Fruit fly (Drosophila melanogaster) whole organism, embryonic: ENCODE results near the gene Pif1A.

Experiments used
- Abd-B ChIP-seq: fragments of 200-800 bp; sonication (Bioruptor generic); optimal IDR thresholded peaks from 2 replicates; lab custom pipeline; 2018; ENCODE audit warnings: missing biosample characterization, mild to moderate bottlenecking, missing genetic modification characterization, moderate library complexity
- BEAF-32 ChIP-seq: fragments of 200-800 bp; sonication (Bioruptor generic); optimal IDR thresholded peaks from 3 replicates; lab custom pipeline; 2017; ENCODE audit warnings: missing biosample characterization, missing genetic modification characterization, mild to moderate bottlenecking, moderate library complexity, missing genetic modification reagents
- Blimp-1 ChIP-seq: fragments of 200-800 bp; sonication (Bioruptor generic); optimal IDR thresholded peaks from 3 replicates; lab custom pipeline; 2018; ENCODE audit warnings: missing biosample characterization, missing genetic modification characterization, mild to moderate bottlenecking, moderate library complexity, missing genetic modification reagents
- CG1024 ChIP-seq: fragments of 200-800 bp; sonication (Bioruptor generic); IDR thresholded peaks from 2 replicates; pipeline ENCODE4 v1.3.6; 2022; ENCODE audit warnings: missing biosample characterization, missing genetic modification characterization
- CG1233 ChIP-seq: fragments of 200-800 bp; sonication (Bioruptor generic); optimal IDR thresholded peaks from 4 replicates; lab custom pipeline; 2018; ENCODE audit warnings: missing biosample characterization, mild to moderate bottlenecking, missing genetic modification characterization
- CG12659 ChIP-seq: fragments of 200-800 bp; sonication (Bioruptor generic); optimal IDR thresholded peaks from 3 replicates; lab custom pipeline; 2017; ENCODE audit warnings: mild to moderate bottlenecking, missing biosample characterization, missing genetic modification reagents, missing genetic modification characterization
- CG12744 ChIP-seq: fragments of 200-800 bp; sonication (Bioruptor generic); optimal IDR thresholded peaks from 2 replicates; lab custom pipeline; 2016; ENCODE audit warnings: missing biosample characterization, missing genetic modification characterization
- CG17568 ChIP-seq: fragments of 200-800 bp; sonication (Bioruptor generic); optimal IDR thresholded peaks from 2 replicates; lab custom pipeline; 2018; ENCODE audit warnings: missing biosample characterization, mild to moderate bottlenecking, missing genetic modification characterization, moderate library complexity
- CG1792 ChIP-seq: fragments of 200-800 bp; sonication (Bioruptor generic); optimal IDR thresholded peaks from 2 replicates; lab custom pipeline; 2016; ENCODE audit warnings: missing biosample characterization, missing genetic modification characterization
- CG18262 ChIP-seq: fragments of 200-800 bp; optimal IDR thresholded peaks from 3 replicates; lab custom pipeline; 2019; ENCODE audit warnings: missing biosample characterization, mild to moderate bottlenecking, missing genetic modification characterization, moderate library complexity
- CG18476 ChIP-seq: fragments of 200-800 bp; sonication (Bioruptor generic); optimal IDR thresholded peaks from 2 replicates; lab custom pipeline; 2016; ENCODE audit warnings: missing biosample characterization, mild to moderate bottlenecking, missing genetic modification characterization
- CG18619 ChIP-seq: fragments of 200-800 bp; sonication (Bioruptor generic); optimal IDR thresholded peaks from 3 replicates; lab custom pipeline; 2017; ENCODE audit warnings: missing biosample characterization, mild to moderate bottlenecking, missing genetic modification characterization
- CG4282 ChIP-seq: fragments of 200-800 bp; sonication (Bioruptor generic); optimal IDR thresholded peaks from 2 replicates; lab custom pipeline; 2016; ENCODE audit warnings: missing biosample characterization, missing genetic modification characterization
- CG4820 ChIP-seq: fragments of 200-800 bp; sonication (Bioruptor generic); optimal IDR thresholded peaks from 3 replicates; lab custom pipeline; 2016; ENCODE audit warnings: missing biosample characterization, missing genetic modification characterization
- CG7271 ChIP-seq: fragments of 200-800 bp; sonication (Bioruptor generic); optimal IDR thresholded peaks from 2 replicates; lab custom pipeline; 2018; ENCODE audit warnings: missing biosample characterization, mild to moderate bottlenecking, missing genetic modification characterization, moderate library complexity
- CG7372 ChIP-seq: fragments of 200-800 bp; sonication (Bioruptor generic); IDR thresholded peaks from 2 replicates; pipeline ENCODE4 v1.3.6; 2022; ENCODE audit warnings: missing biosample characterization, missing genetic modification characterization
- CG7745 ChIP-seq: fragments of 200-800 bp; sonication (Bioruptor generic); optimal IDR thresholded peaks from 2 replicates; lab custom pipeline; 2018; ENCODE audit warnings: missing biosample characterization, mild to moderate bottlenecking, missing genetic modification characterization, moderate library complexity
- CG8478 ChIP-seq: fragments of >200 bp; optimal IDR thresholded peaks from 2 replicates; lab custom pipeline; 2018
- CG9609 ChIP-seq: fragments of 200-800 bp; sonication (Bioruptor generic); optimal IDR thresholded peaks from 3 replicates; lab custom pipeline; 2016; ENCODE audit warnings: missing biosample characterization, missing genetic modification characterization
- Ets97D ChIP-seq: fragments of 200-800 bp; sonication (Bioruptor generic); optimal IDR thresholded peaks from 3 replicates; lab custom pipeline; 2016; ENCODE audit warnings: missing biosample characterization, missing genetic modification characterization
- GATAe ChIP-seq: fragments of 200-800 bp; sonication (Bioruptor generic); conservative IDR thresholded peaks from 2 replicates; pipeline ENCODE4 v1.3.6; 2022; ENCODE audit warnings: missing biosample characterization, missing genetic modification characterization
- HLH3B ChIP-seq: fragments of 200-800 bp; sonication (Bioruptor generic); IDR thresholded peaks from 2 replicates; pipeline ENCODE4 v1.3.6; 2022; ENCODE audit warnings: missing biosample characterization, missing genetic modification characterization
- Hmr ChIP-seq: fragments of 200-800 bp; sonication (Bioruptor generic); optimal IDR thresholded peaks from 3 replicates; lab custom pipeline; 2017; ENCODE audit warnings: mild to moderate bottlenecking, missing biosample characterization, missing genetic modification reagents, missing genetic modification characterization
- Hr3 ChIP-seq: fragments of 200-800 bp; sonication (Bioruptor generic); optimal IDR thresholded peaks from 3 replicates; lab custom pipeline; 2016; ENCODE audit warnings: missing biosample characterization, missing genetic modification characterization
- Hr78 ChIP-seq, 2 experiments: fragments of 200-800 bp in 1 of 2; fragments of >200 bp in 1 of 2; sonication (Bioruptor generic) in 1 of 2; optimal IDR thresholded peaks; 2 replicates each; lab custom pipeline; 2017 to 2019; ENCODE audit warnings: missing biosample characterization in 2 of 2, missing genetic modification characterization in 2 of 2, mild to moderate bottlenecking in 1 of 2, moderate library complexity in 1 of 2
- Jarid2 ChIP-seq: fragments of 200-800 bp; sonication (Bioruptor generic); optimal IDR thresholded peaks from 3 replicates; lab custom pipeline; 2017; ENCODE audit warnings: mild to moderate bottlenecking, missing biosample characterization, missing genetic modification reagents, missing genetic modification characterization
- NfI ChIP-seq: fragments of 200-800 bp; sonication (Bioruptor generic); optimal IDR thresholded peaks from 3 replicates; lab custom pipeline; 2018; ENCODE audit warnings: missing biosample characterization, mild to moderate bottlenecking, missing genetic modification characterization, moderate library complexity
- Six4 ChIP-seq: fragments of 200-800 bp; sonication (Bioruptor generic); optimal IDR thresholded peaks from 2 replicates; lab custom pipeline; 2016; ENCODE audit warnings: missing biosample characterization, missing genetic modification characterization
- Sox102F ChIP-seq: fragments of 200-800 bp; sonication (Bioruptor generic); optimal IDR thresholded peaks from 2 replicates; lab custom pipeline; 2018; ENCODE audit warnings: missing biosample characterization, mild to moderate bottlenecking, missing genetic modification characterization, moderate library complexity
- al ChIP-seq: fragments of 200-800 bp; sonication (Bioruptor generic); IDR thresholded peaks from 2 replicates; pipeline ENCODE4 v1.3.6; 2022; ENCODE audit warnings: missing biosample characterization, missing genetic modification characterization
- amos ChIP-seq: fragments of 200-800 bp; sonication (Bioruptor generic); IDR thresholded peaks from 2 replicates; pipeline ENCODE4 v1.3.6; 2022; ENCODE audit warnings: missing biosample characterization, missing genetic modification characterization; ENCODE audit not compliant: partially characterized antibody
- bowl ChIP-seq: fragments of 200-800 bp; sonication (Bioruptor generic); IDR thresholded peaks from 2 replicates; pipeline ENCODE4 v1.3.6; 2022; ENCODE audit warnings: missing biosample characterization, missing genetic modification characterization
- btn ChIP-seq: fragments of 200-800 bp; sonication (Bioruptor generic); optimal IDR thresholded peaks from 2 replicates; lab custom pipeline; 2016; ENCODE audit warnings: missing biosample characterization, missing genetic modification characterization
- cas ChIP-seq: fragments of 200-800 bp; sonication (Bioruptor generic); IDR thresholded peaks from 2 replicates; pipeline ENCODE4 v1.3.6; 2022; ENCODE audit warnings: missing biosample characterization, missing genetic modification characterization
- croc ChIP-seq: fragments of 200-800 bp; sonication (Bioruptor generic); conservative IDR thresholded peaks from 3 replicates; pipeline ENCODE4 v1.3.6; 2022; ENCODE audit warnings: missing biosample characterization, missing genetic modification characterization
- dm ChIP-seq: fragments of 200-800 bp; sonication (Bioruptor generic); optimal IDR thresholded peaks from 3 replicates; lab custom pipeline; 2016; ENCODE audit warnings: missing biosample characterization, missing genetic modification characterization
- fd102C ChIP-seq: fragments of 200-800 bp; sonication (Bioruptor generic); optimal IDR thresholded peaks from 2 replicates; lab custom pipeline; 2018; ENCODE audit warnings: missing biosample characterization, mild to moderate bottlenecking, missing genetic modification characterization, moderate library complexity
- gcm2 ChIP-seq: fragments of 200-800 bp; sonication (Bioruptor generic); optimal IDR thresholded peaks from 2 replicates; lab custom pipeline; 2016; ENCODE audit warnings: missing biosample characterization, missing genetic modification characterization
- grn ChIP-seq: fragments of 200-800 bp; sonication (Bioruptor generic); optimal IDR thresholded peaks from 3 replicates; lab custom pipeline; 2017; ENCODE audit warnings: missing biosample characterization, missing genetic modification characterization
- gt ChIP-seq: fragments of 200-800 bp; sonication (Bioruptor generic); IDR thresholded peaks from 2 replicates; pipeline ENCODE4 v1.3.6; 2022; ENCODE audit warnings: missing biosample characterization, missing genetic modification characterization
- her ChIP-seq: fragments of 200-800 bp; sonication (Bioruptor generic); optimal IDR thresholded peaks from 2 replicates; lab custom pipeline; 2016; ENCODE audit warnings: missing biosample characterization, missing genetic modification characterization
- ind ChIP-seq: fragments of 200-800 bp; sonication (Bioruptor generic); optimal IDR thresholded peaks from 3 replicates; lab custom pipeline; 2016; ENCODE audit warnings: missing biosample characterization, missing genetic modification characterization
- kah ChIP-seq: fragments of 200-800 bp; sonication (Bioruptor generic); optimal IDR thresholded peaks from 2 replicates; lab custom pipeline; 2018; ENCODE audit warnings: missing biosample characterization, mild to moderate bottlenecking, missing genetic modification characterization
- luna ChIP-seq: fragments of 200-800 bp; sonication (Bioruptor generic); optimal IDR thresholded peaks from 2 replicates; lab custom pipeline; 2016; ENCODE audit warnings: missing biosample characterization, missing genetic modification characterization
- maf-S ChIP-seq: fragments of 200-800 bp; sonication (Bioruptor generic); optimal IDR thresholded peaks from 2 replicates; lab custom pipeline; 2016; ENCODE audit warnings: missing biosample characterization, missing genetic modification characterization
- sc ChIP-seq, 3 experiments: fragments of >200 bp in 2 of 3; fragments of 200-800 bp in 1 of 3; sonication (Bioruptor generic) in 1 of 3; optimal IDR thresholded peaks; 2 replicates in 2 of 3; 3 replicates in 1 of 3; lab custom pipeline; 2017; ENCODE audit warnings: mild to moderate bottlenecking in 1 of 3, missing biosample characterization in 1 of 3, missing genetic modification characterization in 1 of 3, missing genetic modification reagents in 1 of 3
- slou ChIP-seq: fragments of 200-800 bp; sonication (Bioruptor generic); optimal IDR thresholded peaks from 3 replicates; lab custom pipeline; 2016; ENCODE audit warnings: missing biosample characterization, missing genetic modification characterization
- sob ChIP-seq: fragments of 200-800 bp; sonication (Bioruptor generic); IDR thresholded peaks from 2 replicates; pipeline ENCODE4 v1.3.6; 2022; ENCODE audit warnings: missing biosample characterization, missing genetic modification characterization
- tin ChIP-seq: fragments of 200-800 bp; sonication (Bioruptor generic); optimal IDR thresholded peaks from 3 replicates; lab custom pipeline; 2016; ENCODE audit warnings: missing biosample characterization, missing genetic modification characterization
- tup ChIP-seq: fragments of 200-800 bp; sonication (Bioruptor generic); optimal IDR thresholded peaks from 2 replicates; lab custom pipeline; 2016; ENCODE audit warnings: missing biosample characterization, mild to moderate bottlenecking, missing genetic modification characterization, moderate library complexity

Gene Pif1A

dm6 chr3R:8846154-8846648 is 45.2 kb upstream of the Pif1A start (continued):
- no peak for TF ChIP-seq Abd-B (GFP tag; lab: Kevin White, UChicago)
- TF ChIP-seq CG7745 (tag; lab: Kevin White, UChicago) = peak; percentile 70
- no peak for TF ChIP-seq BEAF-32 (GFP tag; lab: Kevin White, UChicago)
- TF ChIP-seq HLH3B (GFP tag; lab: Robert Waterston, UW) = peak; percentile 57; the same call in 1 of the 2 replicates
- TF ChIP-seq bowl = no peak
- TF ChIP-seq slou (GFP tag; lab: Kevin White, UChicago) = no peak
- TF ChIP-seq fd102C (GFP tag; lab: Kevin White, UChicago) = peak; percentile 36
- TF ChIP-seq grn = peak; percentile 76
- TF ChIP-seq luna (GFP tag; lab: Kevin White, UChicago) = no peak
- peak; percentile 34 for TF ChIP-seq dm
- peak; percentile 17 for TF ChIP-seq CG12744 (GFP tag; lab: Kevin White, UChicago)
- no peak for TF ChIP-seq al (GFP tag; lab: Robert Waterston, UW)
- no peak for TF ChIP-seq sc (optimal IDR thresholded peaks at IDR 0.05; lab: Kevin White, UChicago)
- peak; percentile 6 for TF ChIP-seq sc (GFP tag; optimal IDR thresholded peaks at IDR 0.05; lab: Kevin White, UChicago)
- TF ChIP-seq CG18619 (GFP tag; lab: Kevin White, UChicago) = peak; percentile 22
- TF ChIP-seq ind = no peak
- TF ChIP-seq gcm2 (GFP tag; lab: Kevin White, UChicago) = peak; percentile 33
- no peak for TF ChIP-seq croc
- TF ChIP-seq Hr3 = no peak
- no peak for TF ChIP-seq tup (GFP tag; lab: Kevin White, UChicago)
- TF ChIP-seq her (GFP tag; lab: Kevin White, UChicago) = peak; percentile 76
- TF ChIP-seq kah (GFP tag; lab: Kevin White, UChicago) = peak; percentile 35
- TF ChIP-seq CG12659 (GFP tag; lab: Kevin White, UChicago) = peak; percentile 53
- TF ChIP-seq CG8478 (lab: Kevin White, UChicago) = no peak
- TF ChIP-seq Ets97D (GFP tag; lab: Kevin White, UChicago) = no peak
- peak; percentile 24 for TF ChIP-seq CG1792 (GFP tag; lab: Kevin White, UChicago)
- peak; percentile 40 for TF ChIP-seq CG18262
- TF ChIP-seq CG7372 = no peak
- peak; percentile 55 for TF ChIP-seq Blimp-1 (GFP tag; lab: Kevin White, UChicago)
- no peak for TF ChIP-seq CG4820 (GFP tag; lab: Kevin White, UChicago)
- TF ChIP-seq CG17568 (GFP tag; lab: Kevin White, UChicago) = peak; percentile 69
- TF ChIP-seq CG18476 (GFP tag; lab: Kevin White, UChicago) = no peak
- TF ChIP-seq Jarid2 (GFP tag; lab: Kevin White, UChicago) = peak; percentile 97
- peak; percentile 66 for TF ChIP-seq CG1233
- peak; percentile 9 for TF ChIP-seq tin (GFP tag; lab: Kevin White, UChicago)
- peak in 1 of 2 experiments; percentile 0 for TF ChIP-seq Hr78 (GFP tag; optimal IDR thresholded peaks at IDR 0.05; lab: Kevin White, UChicago)
- TF ChIP-seq btn = peak; percentile 12
- TF ChIP-seq Sox102F (GFP tag; lab: Kevin White, UChicago) = peak; percentile 0
- peak; percentile 21 for TF ChIP-seq NfI (GFP tag; lab: Kevin White, UChicago)
- TF ChIP-seq Hmr (GFP tag; lab: Kevin White, UChicago) = peak; percentile 77
- TF ChIP-seq CG7271 (tag; lab: Kevin White, UChicago) = peak; percentile 63
- peak; percentile 59 for TF ChIP-seq maf-S (GFP tag; lab: Kevin White, UChicago)
- TF ChIP-seq CG1024 (GFP tag; lab: Robert Waterston, UW) = 0 out of 2 replicates have a peak, but pooled peaks have one; percentile 19
- TF ChIP-seq sob (GFP tag; lab: Robert Waterston, UW) = peak; percentile 70; the same call in 1 of the 2 replicates
- no peak for TF ChIP-seq GATAe
- no peak for TF ChIP-seq CG9609
- no peak for TF ChIP-seq Six4 (GFP tag; lab: Kevin White, UChicago)
- TF ChIP-seq gt (GFP tag; lab: Robert Waterston, UW) = no peak
- no peak for TF ChIP-seq cas (GFP tag; lab: Robert Waterston, UW)
- TF ChIP-seq amos (GFP tag; lab: Robert Waterston, UW) = no peak
- TF ChIP-seq CG4282 (GFP tag; lab: Kevin White, UChicago) = peak; percentile 59
